Worm (Caenorhabditis elegans) whole organism, L4 larva: Measurements from ENCODE around the gene C55A6.1.
"Not testable (repeated sequence)": the region's sequence is repeated elsewhere in the genome, so short reads cannot be mapped to it uniquely, and the experiment has no call there.

ENCODE experiments used
- F37D6.2 ChIP-seq: sonication (generic microtip); optimal IDR thresholded peaks from 2 replicates; lab custom pipeline; 2016; ENCODE audit warnings: mild to moderate bottlenecking, missing genetic modification characterization, missing compliant biosample characterization
- F49E8.2 ChIP-seq: sonication (generic microtip); optimal IDR thresholded peaks from 2 replicates; lab custom pipeline; 2016; ENCODE audit warnings: missing compliant biosample characterization, mild to moderate bottlenecking, missing genetic modification characterization, borderline replicate concordance
- R02D3.7 ChIP-seq: fragments of 150-350 bp; sonication (generic microtip); optimal IDR thresholded peaks from 3 replicates; lab custom pipeline; 2014; ENCODE audit warnings: missing biosample characterization, missing genetic modification characterization
- Y105C5A.15 ChIP-seq: fragments of 200-800 bp; sonication (Bioruptor generic); IDR thresholded peaks from 2 replicates; pipeline ENCODE4 v1.3.6; 2022; ENCODE audit warnings: missing genetic modification characterization, missing compliant biosample characterization
- Y48G9A.11 ChIP-seq: fragments of 200-800 bp; sonication (Bioruptor generic); IDR thresholded peaks from 2 replicates; pipeline ENCODE4 v1.3.6; 2022; ENCODE audit warnings: missing genetic modification reagents, missing genetic modification characterization, missing compliant biosample characterization
- Y75B8A.6 ChIP-seq: fragments of 200-800 bp; sonication (Bioruptor generic); IDR thresholded peaks from 2 replicates; pipeline ENCODE4 v1.3.6; 2022; ENCODE audit warnings: missing genetic modification reagents, missing genetic modification characterization, missing compliant biosample characterization
- ZK546.5 ChIP-seq, 2 experiments: sonication (generic microtip); optimal IDR thresholded peaks; 2 replicates each; lab custom pipeline; 2017; ENCODE audit warnings: missing biosample characterization in 2 of 2, missing genetic modification characterization in 2 of 2
- attf-4 ChIP-seq: sonication (generic microtip); optimal IDR thresholded peaks from 3 replicates; lab custom pipeline; 2017; ENCODE audit warnings: missing biosample characterization, missing genetic modification characterization
- ceh-20 ChIP-seq: fragments of 200-800 bp; sonication (Bioruptor generic); IDR thresholded peaks from 2 replicates; pipeline ENCODE4 v1.3.6; 2022; ENCODE audit warnings: missing genetic modification reagents, missing genetic modification characterization, missing compliant biosample characterization
- ceh-44 ChIP-seq: fragments of 200-800 bp; sonication (Bioruptor generic); IDR thresholded peaks from 2 replicates; pipeline ENCODE4 v1.3.6; 2022; ENCODE audit warnings: missing genetic modification reagents, missing genetic modification characterization, missing compliant biosample characterization
- ceh-82 ChIP-seq: sonication (generic microtip); optimal IDR thresholded peaks from 2 replicates; lab custom pipeline; 2017; ENCODE audit warnings: missing biosample characterization, missing genetic modification characterization
- daf-12 ChIP-seq: fragments of 150-350 bp; optimal IDR thresholded peaks from 2 replicates; lab custom pipeline; 2014; ENCODE audit warnings: missing biosample characterization, missing genetic modification reagents, missing genetic modification characterization
- daf-19 ChIP-seq: fragments of 200-800 bp; sonication (Bioruptor generic); conservative IDR thresholded peaks from 2 replicates; pipeline ENCODE4 v1.3.6; 2022; ENCODE audit warnings: missing genetic modification characterization, missing compliant biosample characterization
- dmd-9 ChIP-seq: fragments of 200-800 bp; sonication (Bioruptor generic); IDR thresholded peaks from 2 replicates; pipeline ENCODE4 v1.3.6; 2022; ENCODE audit warnings: missing genetic modification reagents, missing genetic modification characterization, missing compliant biosample characterization
- duxl-1 ChIP-seq: sonication (generic microtip); optimal IDR thresholded peaks from 2 replicates; lab custom pipeline; 2016; ENCODE audit warnings: mild to moderate bottlenecking, missing genetic modification characterization, moderate library complexity, missing compliant biosample characterization; ENCODE audit not compliant: poor library complexity
- dve-1 ChIP-seq: sonication (generic microtip); optimal IDR thresholded peaks from 2 replicates; lab custom pipeline; 2017; ENCODE audit warnings: antibody characterized with exemption, mild to moderate bottlenecking, missing genetic modification characterization, missing compliant biosample characterization; ENCODE audit not compliant: insufficient read depth
- egl-27 ChIP-seq: sonication (generic microtip); optimal IDR thresholded peaks from 3 replicates; lab custom pipeline; 2017; ENCODE audit warnings: missing biosample characterization, missing genetic modification reagents, missing genetic modification characterization
- fos-1 ChIP-seq: fragments of 150-350 bp; optimal IDR thresholded peaks from 2 replicates; lab custom pipeline; 2014; ENCODE audit warnings: missing biosample characterization, missing genetic modification characterization
- gei-8 ChIP-seq: fragments of 200-800 bp; sonication (Bioruptor generic); optimal IDR thresholded peaks from 2 replicates; lab custom pipeline; 2018; ENCODE audit warnings: mild to moderate bottlenecking, missing genetic modification characterization, missing compliant biosample characterization
- jun-1 ChIP-seq: fragments of 150-350 bp; optimal IDR thresholded peaks from 2 replicates; lab custom pipeline; 2014; ENCODE audit warnings: missing biosample characterization, missing genetic modification reagents, missing genetic modification characterization
- lim-7 ChIP-seq: fragments of 200-800 bp; sonication (Bioruptor generic); IDR thresholded peaks from 2 replicates; pipeline ENCODE4 v1.3.6; 2022; ENCODE audit warnings: missing genetic modification characterization, missing compliant biosample characterization
- madf-9 ChIP-seq: fragments of 200-800 bp; sonication (Bioruptor generic); conservative IDR thresholded peaks from 2 replicates; pipeline ENCODE4 v1.3.6; 2022; ENCODE audit warnings: missing genetic modification reagents, missing genetic modification characterization, missing compliant biosample characterization
- mdt-29 ChIP-seq: fragments of 200-800 bp; sonication (Bioruptor generic); IDR thresholded peaks from 2 replicates; pipeline ENCODE4 v1.3.6; 2022; ENCODE audit warnings: missing genetic modification reagents, missing genetic modification characterization, missing compliant biosample characterization
- mep-1 ChIP-seq: fragments of 150-350 bp; sonication (generic microtip); optimal IDR thresholded peaks from 3 replicates; lab custom pipeline; 2014; ENCODE audit warnings: missing biosample characterization, missing genetic modification characterization
- mes-2 ChIP-seq: sonication (generic microtip); optimal IDR thresholded peaks from 2 replicates; lab custom pipeline; 2016; ENCODE audit warnings: missing genotype, mild to moderate bottlenecking, missing genetic modification characterization, missing compliant biosample characterization; ENCODE audit not compliant: poor library complexity, severe bottlenecking
- mxl-3 ChIP-seq: fragments of 200-800 bp; sonication (Bioruptor generic); optimal IDR thresholded peaks from 2 replicates; lab custom pipeline; 2018; ENCODE audit warnings: mild to moderate bottlenecking, missing genetic modification characterization, missing compliant biosample characterization
- nhr-25 ChIP-seq: sonication (generic microtip); optimal IDR thresholded peaks from 2 replicates; lab custom pipeline; 2017; ENCODE audit warnings: missing genetic modification characterization, mild to moderate bottlenecking, missing compliant biosample characterization, antibody characterized with exemption, moderate library complexity, borderline replicate concordance; ENCODE audit not compliant: insufficient read depth
- nhr-6 ChIP-seq: fragments of 150-350 bp; optimal IDR thresholded peaks from 2 replicates; lab custom pipeline; 2014; ENCODE audit warnings: missing biosample characterization, missing genetic modification characterization
- pqm-1 ChIP-seq: sonication (generic microtip); optimal IDR thresholded peaks from 2 replicates; lab custom pipeline; 2017; ENCODE audit warnings: missing biosample characterization, missing genetic modification characterization
- rbr-2 ChIP-seq: sonication (generic microtip); optimal IDR thresholded peaks from 2 replicates; lab custom pipeline; 2016; ENCODE audit warnings: missing genotype, missing genetic modification characterization, missing compliant biosample characterization
- sdz-12 ChIP-seq: fragments of 200-800 bp; sonication (Bioruptor generic); optimal IDR thresholded peaks from 2 replicates; lab custom pipeline; 2018; ENCODE audit warnings: mild to moderate bottlenecking, missing genetic modification characterization, missing compliant biosample characterization
- skn-1 ChIP-seq: fragments of 150-350 bp; optimal IDR thresholded peaks from 2 replicates; lab custom pipeline; 2014; ENCODE audit warnings: missing biosample characterization, missing genetic modification characterization
- tag-97 ChIP-seq: fragments of 200-800 bp; sonication (Bioruptor generic); IDR thresholded peaks from 2 replicates; pipeline ENCODE4 v1.3.6; 2022; ENCODE audit warnings: missing genetic modification characterization, missing compliant biosample characterization
- unc-130 ChIP-seq: sonication (generic microtip); optimal IDR thresholded peaks from 2 replicates; lab custom pipeline; 2016; ENCODE audit warnings: missing genetic modification reagents, missing genetic modification characterization, missing compliant biosample characterization
- unc-62 ChIP-seq, 3 experiments: fragments of 150-350 bp in 1 of 3; sonication (generic microtip); optimal IDR thresholded peaks in 2 of 3; peaks in 1 of 3; 1 replicate in 1 of 3; 2 replicates in 2 of 3; lab custom pipeline; 2014 to 2017; ENCODE audit warnings: missing biosample characterization in 3 of 3, missing genetic modification characterization in 3 of 3, missing genetic modification reagents in 3 of 3, missing genotype in 1 of 3
- vab-7 ChIP-seq: fragments of 200-800 bp; sonication (Bioruptor generic); IDR thresholded peaks from 2 replicates; pipeline ENCODE4 v1.3.6; 2022; ENCODE audit warnings: missing genetic modification reagents, missing genetic modification characterization, missing compliant biosample characterization
- ztf-7 ChIP-seq: fragments of 150-350 bp; optimal IDR thresholded peaks from 2 replicates; lab custom pipeline; 2014; ENCODE audit warnings: missing biosample characterization, missing genetic modification characterization

Gene C55A6.1

DNA sequence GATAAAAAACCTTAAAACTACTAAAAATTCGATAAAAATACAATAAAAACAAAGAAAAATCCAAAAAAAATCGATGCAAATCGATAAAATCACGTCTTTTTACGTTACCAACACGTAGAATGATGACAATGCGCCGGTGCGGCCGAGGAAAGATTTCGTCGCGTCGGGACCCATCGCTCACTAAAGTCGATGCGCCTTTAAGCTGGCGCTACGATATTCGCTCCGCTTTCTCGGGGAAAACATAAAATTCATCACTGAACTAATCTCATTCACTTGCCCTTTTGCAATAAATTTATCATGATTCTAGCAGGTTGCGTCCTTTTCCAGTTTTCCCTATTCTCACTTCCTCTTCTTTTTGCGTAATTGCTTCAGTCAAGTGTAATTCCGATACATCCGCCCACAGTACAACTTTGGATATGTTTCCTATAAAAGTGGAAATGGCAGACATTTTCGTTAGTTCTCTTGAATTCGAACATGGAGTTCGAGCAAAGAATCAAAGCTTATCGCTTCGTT, 21.1 kb downstream of the C55A6.1 start, which contains the start of gene col-157:
Gene col-157, plus strand, starts transcription at position 463 of the 513 bp plus-strand sequence.
- TF ChIP-seq skn-1; nhr-6 (tag; lab: Kevin White, UChicago); mep-1: not testable (repeated sequence)

DNA sequence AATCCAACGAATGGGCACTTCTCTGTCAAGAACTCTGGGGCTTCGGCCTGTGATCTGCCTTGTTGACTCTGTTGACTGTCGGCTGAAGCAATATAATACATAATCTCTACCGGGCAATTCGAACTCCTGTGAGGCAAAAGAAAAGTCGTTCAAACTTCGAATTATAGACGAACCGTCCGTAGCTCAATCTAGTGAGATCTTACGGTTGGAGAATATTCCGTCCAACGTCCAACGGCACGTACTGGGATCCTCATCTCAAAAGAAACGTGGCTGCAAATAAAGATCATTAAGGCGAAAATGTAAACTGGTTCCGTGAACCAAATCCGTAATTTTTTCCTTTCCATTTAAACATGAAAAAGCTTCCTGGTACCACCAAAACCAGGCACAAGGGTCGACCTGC, 24.0 kb downstream of the C55A6.1 start, which contains the start of gene T11F9.14:
Gene T11F9.14, minus strand, starts transcription at position 101 of the 400 bp plus-strand sequence.
- TF ChIP-seq nhr-25; egl-27; ztf-7 (tag; lab: Kevin White, UChicago): not testable (repeated sequence)

DNA sequence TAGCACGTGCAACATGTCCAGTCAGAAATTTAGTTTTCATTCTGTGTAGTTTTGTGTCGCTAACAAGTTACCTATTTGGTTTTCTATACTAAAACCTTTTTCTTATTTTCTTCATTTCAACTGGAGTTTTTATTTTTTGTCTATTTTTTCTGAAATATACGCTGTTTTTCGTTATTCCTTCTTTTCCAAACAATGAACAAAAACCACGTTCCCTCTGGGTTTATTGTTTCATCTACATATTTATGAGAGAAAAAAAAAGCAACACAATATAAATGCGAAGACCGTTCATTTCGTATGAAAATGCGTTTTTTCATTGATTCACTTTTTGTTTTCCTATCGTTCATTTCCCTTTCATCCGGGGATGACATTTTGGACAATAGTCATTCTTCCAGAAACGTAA, 25.4 kb downstream of the C55A6.1 start, which contains the start of gene T11F9.22:
Gene T11F9.22, plus strand, starts transcription at position 301 of the 400 bp plus-strand sequence.
- TF ChIP-seq gei-8 (no peak), F49E8.2 (tag; lab: Kevin White, UChicago) (no peak)
- TF ChIP-seq, all 104 proteins: peak for 0

DNA sequence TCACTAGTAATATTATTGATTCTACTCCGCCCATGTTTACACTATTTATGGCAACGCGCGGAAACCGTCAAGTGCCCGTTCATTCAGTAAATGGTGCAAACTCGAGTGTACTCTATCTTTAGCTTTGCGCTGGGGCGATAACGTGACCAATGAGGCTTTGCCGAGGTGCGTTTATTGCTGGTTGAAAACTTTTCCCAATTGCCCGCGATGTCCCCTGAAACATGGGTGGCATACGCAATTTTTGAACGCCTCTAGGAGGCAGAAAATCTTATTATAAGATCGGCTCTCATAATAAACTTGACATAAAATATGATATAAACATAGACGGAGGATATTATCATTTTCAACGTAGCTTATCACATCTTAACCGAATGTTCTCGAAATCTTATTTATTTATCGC, 26.7 kb downstream of the C55A6.1 start:
- TF ChIP-seq unc-62 (GFP tag; optimal IDR thresholded peaks at IDR 0.05 in 1 of 2; lab: Kevin White, UChicago) = peak in 1 of 2 experiments; percentile 41
- not testable (repeated sequence) for TF ChIP-seq unc-62 (tag; optimal IDR thresholded peaks at IDR 0.05; lab: Kevin White, UChicago)
- TF ChIP-seq unc-130 (GFP tag; lab: Kevin White, UChicago) = peak; percentile 53

DNA sequence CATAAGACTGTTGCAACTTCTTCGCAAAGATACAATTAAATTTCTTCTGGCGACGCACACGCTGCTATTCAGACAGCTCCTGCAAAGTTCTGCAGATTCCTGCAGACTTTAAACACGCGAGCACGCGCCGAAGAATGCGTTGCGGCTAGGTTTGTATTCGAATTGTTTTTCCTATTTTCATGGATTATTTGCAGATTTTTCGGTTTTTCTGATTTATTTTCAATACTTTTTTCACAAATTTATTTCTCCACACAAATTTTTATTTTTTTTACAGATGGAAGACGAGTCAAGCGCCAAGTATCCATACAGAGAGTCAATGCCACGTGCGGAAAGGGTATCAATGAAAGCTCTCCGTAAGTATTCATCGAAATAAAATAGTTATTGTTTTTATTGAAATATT, 29.1 kb downstream of the C55A6.1 start, which contains the start of gene T11F9.7:
Gene T11F9.7, plus strand, starts transcription at position 301 of the 400 bp plus-strand sequence.
- TF ChIP-seq duxl-1; F37D6.2 (tag; lab: Kevin White, UChicago); lim-7 (GFP tag; lab: Robert Waterston, UW): not testable (repeated sequence)
- TF ChIP-seq, all 104 proteins: peak for 0; not testable (repeated sequence) for 104

DNA sequence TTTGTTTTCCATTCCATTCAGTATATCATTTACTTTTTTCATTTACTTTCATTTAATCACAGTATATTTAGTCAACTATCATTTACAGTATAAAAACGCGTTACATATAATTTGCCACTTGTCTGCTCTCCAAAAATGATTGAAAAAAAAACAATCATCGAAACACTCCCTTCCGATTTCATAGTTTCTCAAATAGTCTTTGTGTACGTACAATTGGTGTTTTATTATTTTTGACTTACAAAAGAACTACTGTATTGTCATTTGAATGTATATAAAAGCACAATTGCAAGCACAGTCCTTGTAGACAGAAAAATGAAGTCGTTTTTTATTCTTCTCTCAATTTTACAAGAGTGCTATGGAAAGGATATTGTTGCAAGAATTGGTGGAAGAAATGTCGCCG, 30.4 kb downstream of the C55A6.1 start, which contains the start of gene nas-22:
Gene nas-22, plus strand, starts transcription at position 301 of the 400 bp plus-strand sequence.
- TF ChIP-seq daf-19 (GFP tag; lab: Robert Waterston, UW) (no peak), F37D6.2 (tag; lab: Kevin White, UChicago) (no peak), daf-12 (no peak), mep-1 (no peak), fos-1 (tag; lab: Kevin White, UChicago) (no peak), Y75B8A.6 (GFP tag; lab: Robert Waterston, UW) (no peak), attf-4 (tag; lab: Kevin White, UChicago) (no peak), R02D3.7 (no peak), ceh-82 (no peak), vab-7 (no peak), Y48G9A.11 (no peak), mxl-3 (GFP tag; lab: Kevin White, UChicago) (no peak), dmd-9 (GFP tag; lab: Robert Waterston, UW) (no peak), mes-2 (tag; lab: Kevin White, UChicago) (no peak), dve-1 (tag; lab: Kevin White, UChicago) (no peak), ZK546.5 (tag; optimal IDR thresholded peaks at IDR 0.05; lab: Kevin White, UChicago) (no peak)
- TF ChIP-seq, all 104 proteins: peak for 0

DNA sequence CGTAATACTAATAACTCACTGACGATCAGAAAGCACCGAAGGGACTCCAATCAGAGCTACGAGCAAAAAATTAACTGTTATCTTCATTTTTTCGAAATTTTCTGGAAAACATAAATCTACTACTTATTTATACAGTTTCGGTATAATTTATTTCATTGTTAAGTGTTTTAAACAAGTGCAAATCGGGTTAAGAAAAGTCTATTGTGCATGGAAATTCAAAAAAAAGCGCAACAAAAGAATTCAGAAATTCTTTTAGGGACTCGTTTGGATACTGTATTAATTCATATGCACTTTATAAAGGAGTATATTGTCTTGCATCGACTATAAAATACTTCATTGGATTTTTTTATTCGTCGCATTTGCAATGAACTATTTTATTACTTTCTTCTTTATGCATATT, 32.6 kb downstream of the C55A6.1 start, which contains the start of the genes nas-20 and nas-21:
Gene nas-20, minus strand, starts transcription at position 101 of the 400 bp plus-strand sequence.
Gene nas-21, plus strand, starts transcription at position 356 of the 400 bp plus-strand sequence.
- TF ChIP-seq sdz-12 = no peak
- TF ChIP-seq ceh-44 (GFP tag; lab: Robert Waterston, UW) = no peak
- TF ChIP-seq dve-1 (tag; lab: Kevin White, UChicago) = no peak
- TF ChIP-seq mdt-29 (GFP tag; lab: Robert Waterston, UW) = no peak
- TF ChIP-seq vab-7 = no peak
- TF ChIP-seq dmd-9 (GFP tag; lab: Robert Waterston, UW) = no peak
- TF ChIP-seq madf-9 (GFP tag; lab: Robert Waterston, UW) = no peak
- TF ChIP-seq nhr-6 (tag; lab: Kevin White, UChicago) = no peak
- no peak for TF ChIP-seq Y105C5A.15
- no peak for TF ChIP-seq tag-97 (GFP tag; lab: Robert Waterston, UW)
- TF ChIP-seq rbr-2 (tag; lab: Kevin White, UChicago) = no peak
- no peak for TF ChIP-seq F49E8.2 (tag; lab: Kevin White, UChicago)
- no peak for TF ChIP-seq nhr-25
- TF ChIP-seq jun-1 (tag; lab: Kevin White, UChicago) = no peak
- no peak for TF ChIP-seq ceh-20
- TF ChIP-seq pqm-1 (tag; lab: Kevin White, UChicago) = no peak
- TF ChIP-seq lim-7 (GFP tag; lab: Robert Waterston, UW) = no peak
- TF ChIP-seq daf-12 = no peak
